Worm (Caenorhabditis elegans): ENCODE measurements around the gene mfn-1.
A peak's percentile ranks its signal among the peaks of the same experiment; 100 is the strongest.

mfn-1 gene

DNA sequence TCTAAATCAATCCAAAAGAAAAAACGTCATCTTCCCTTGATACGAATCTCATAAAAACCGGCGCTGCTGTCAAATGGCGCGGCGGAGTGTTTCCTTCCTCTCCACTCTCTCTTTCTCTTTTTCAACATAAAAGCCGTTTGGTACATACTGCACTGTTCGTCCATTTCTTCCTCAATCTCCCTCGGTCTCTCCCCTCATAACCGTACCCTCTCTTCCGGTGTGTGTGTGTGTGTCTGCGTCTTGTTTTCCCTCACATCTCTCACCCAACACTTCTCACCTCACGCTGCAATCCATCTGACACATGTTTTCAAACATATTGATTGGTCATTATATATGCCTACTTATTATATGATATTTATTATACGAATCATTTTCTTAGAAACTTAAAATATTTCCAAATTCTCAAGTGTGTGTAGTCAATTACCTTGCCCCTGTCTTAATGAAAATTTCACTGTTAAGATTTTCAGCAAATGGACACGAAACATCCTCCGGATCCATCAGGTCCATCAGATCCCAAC, 7.3 kb downstream of the mfn-1 start, which contains the start of the genes aars-1 and rga-1 (continued):
- TF ChIP-seq rbr-2 (tag; optimal IDR thresholded peaks at IDR 0.05) (peak; percentile 30), daf-16 (GFP tag; optimal IDR thresholded peaks at IDR 0.05) (peak in 1 of 2 experiments; percentile 3), daf-16 (tag; optimal IDR thresholded peaks at IDR 0.05) (peak; percentile 68), nhr-41 (GFP tag; IDR thresholded peaks at IDR 0.05) (no peak), nhr-10 (tag; optimal IDR thresholded peaks at IDR 0.05) (peak; percentile 31), Y48G9A.11 (GFP tag; IDR thresholded peaks at IDR 0.05) (no peak), F49E8.2 (tag; optimal IDR thresholded peaks at IDR 0.05; ENCODE audit: borderline replicate concordance) (no peak), unc-62 (GFP tag; optimal IDR thresholded peaks at IDR 0.05 in 1 of 2) (peak in 1 of 2 experiments; percentile 97), unc-62 (tag; optimal IDR thresholded peaks at IDR 0.05) (no peak), madf-9 (GFP tag; conservative IDR thresholded peaks at IDR 0.05) (no peak), lin-1 (GFP tag; IDR thresholded peaks at IDR 0.05) (peak; percentile 94), nhr-77 (tag; optimal IDR thresholded peaks at IDR 0.05) (peak; percentile 20), F10B5.3 (tag; optimal IDR thresholded peaks at IDR 0.05) (no peak), D1046.2 (GFP tag; IDR thresholded peaks at IDR 0.05) (no peak), snpc-4 (tag; optimal IDR thresholded peaks at IDR 0.05) (no peak), lin-38 (GFP tag; IDR thresholded peaks at IDR 0.05) (peak; percentile 51), T20F7.1 (GFP tag; optimal IDR thresholded peaks at IDR 0.05) (peak; percentile 56)

DNA sequence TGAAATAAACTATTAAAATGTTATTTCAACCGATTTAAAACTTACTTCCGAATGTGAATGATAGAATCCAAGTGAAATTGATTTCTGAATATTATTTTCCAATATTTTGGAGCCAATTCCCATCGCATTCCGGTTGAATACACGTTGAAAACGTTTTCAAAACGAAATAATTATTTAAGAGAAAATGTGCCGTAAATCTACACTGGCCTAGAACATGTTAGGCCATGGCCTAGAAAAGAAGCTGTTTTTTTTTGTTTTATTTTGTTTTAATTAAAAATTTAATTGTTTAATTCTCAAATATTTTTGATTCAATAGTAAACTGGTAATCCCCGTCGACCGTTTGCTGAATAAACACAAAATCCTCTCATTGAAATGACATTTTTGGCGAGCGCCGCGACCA, 7.9 kb downstream of the mfn-1 start:
- peak; percentile 72 for TF ChIP-seq R02D3.7 (tag; optimal IDR thresholded peaks at IDR 0.05)
- no peak for TF ChIP-seq daf-19 (GFP tag; conservative IDR thresholded peaks at IDR 0.05)
- TF ChIP-seq nhr-48 (tag; optimal IDR thresholded peaks at IDR 0.05) = no peak
- peak; percentile 5 for TF ChIP-seq unc-130 (GFP tag; optimal IDR thresholded peaks at IDR 0.05)
- TF ChIP-seq unc-62 (GFP tag; optimal IDR thresholded peaks at IDR 0.05 in 1 of 2) = no peak
- TF ChIP-seq unc-62 (tag; optimal IDR thresholded peaks at IDR 0.05) = no peak
- peak; percentile 76 for TF ChIP-seq mes-2 (tag; optimal IDR thresholded peaks at IDR 0.05; ENCODE audit: poor library complexity, severe bottlenecking)

DNA sequence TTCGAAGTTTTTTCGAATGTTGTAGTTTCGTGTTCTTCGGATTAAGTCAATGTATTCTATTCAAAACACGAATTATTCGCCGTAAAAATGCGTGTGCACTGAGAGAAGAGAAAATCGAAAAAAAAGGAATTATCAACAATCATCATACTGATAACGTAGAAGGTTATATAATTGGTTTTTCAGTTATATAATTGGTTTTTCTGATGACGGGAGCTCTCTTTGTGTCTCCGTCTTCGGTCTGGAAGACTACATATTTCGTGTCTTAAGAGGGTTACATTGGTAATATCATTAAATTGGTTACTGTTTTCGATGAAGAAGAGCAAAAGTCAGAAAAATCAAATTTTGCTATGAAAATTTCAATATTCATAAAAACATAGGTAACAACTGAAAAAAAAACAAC, 11.9 kb downstream of the mfn-1 start:
- peak; percentile 20; the same call in 1 of the 2 replicates for TF ChIP-seq lin-38 (GFP tag; IDR thresholded peaks at IDR 0.05)
- TF ChIP-seq nhr-28 (tag; optimal IDR thresholded peaks at IDR 0.05) = peak; percentile 75
- peak; percentile 40 for TF ChIP-seq hlh-11 (tag; optimal IDR thresholded peaks at IDR 0.05)
- no peak for TF ChIP-seq dmd-8 (GFP tag; IDR thresholded peaks at IDR 0.05)
- TF ChIP-seq fkh-10 (GFP tag; optimal IDR thresholded peaks at IDR 0.05) = no peak
- TF ChIP-seq mdt-29 (GFP tag; IDR thresholded peaks at IDR 0.05) = no peak
- peak; percentile 11 for TF ChIP-seq nhr-77 (tag; optimal IDR thresholded peaks at IDR 0.05)
- TF ChIP-seq aha-1 (tag) = peak; percentile 12
- no peak for TF ChIP-seq ceh-62 (tag; optimal IDR thresholded peaks at IDR 0.05)
- TF ChIP-seq dve-1 (tag; optimal IDR thresholded peaks at IDR 0.05; ENCODE audit: insufficient read depth) = peak; percentile 39
- TF ChIP-seq nhr-111 (GFP tag; optimal IDR thresholded peaks at IDR 0.05) = no peak
- no peak for TF ChIP-seq madf-5 (GFP tag; IDR thresholded peaks at IDR 0.05)
- TF ChIP-seq snpc-1.2 (GFP tag; IDR thresholded peaks at IDR 0.05) = no peak
- no peak for TF ChIP-seq ZK337.2 (GFP tag; IDR thresholded peaks at IDR 0.05)
- TF ChIP-seq lin-13 (GFP tag; optimal IDR thresholded peaks at IDR 0.05) = no peak
- TF ChIP-seq daf-16 (GFP tag; optimal IDR thresholded peaks at IDR 0.05) = no peak
- TF ChIP-seq daf-16 (tag; optimal IDR thresholded peaks at IDR 0.05) = peak; percentile 43
- peak; percentile 27; the same call in 1 of the 2 replicates for TF ChIP-seq dmd-6 (GFP tag; IDR thresholded peaks at IDR 0.05)
- TF ChIP-seq pqm-1 (tag; optimal IDR thresholded peaks at IDR 0.05) = peak; percentile 54

DNA sequence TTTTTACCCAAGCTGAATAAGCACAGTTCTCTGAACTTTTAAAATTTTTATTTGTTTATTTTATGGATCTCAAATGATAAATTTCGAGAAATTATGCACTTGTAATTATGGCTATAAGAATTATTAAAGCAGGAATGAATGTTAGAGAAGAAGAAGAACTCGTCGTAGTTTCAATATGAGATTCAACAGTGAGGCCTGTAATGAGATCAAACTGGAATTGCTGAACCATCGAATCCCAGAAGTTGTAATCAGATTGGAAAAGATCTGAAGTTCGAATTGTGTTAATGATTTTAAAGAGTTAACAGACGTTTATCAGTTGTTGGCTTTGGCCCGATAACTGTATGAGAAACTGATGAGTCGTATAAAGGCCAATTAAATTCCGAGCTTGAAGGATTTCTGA, 16.1 kb downstream of the mfn-1 start:
- TF ChIP-seq mep-1 (tag; optimal IDR thresholded peaks at IDR 0.05) (peak; percentile 5), nhr-111 (GFP tag; optimal IDR thresholded peaks at IDR 0.05) (no peak), egl-43 (GFP tag; IDR thresholded peaks at IDR 0.05) (no peak), lin-38 (GFP tag; IDR thresholded peaks at IDR 0.05) (peak; percentile 30), php-3 (GFP tag; IDR thresholded peaks at IDR 0.05) (no peak), cey-2 (tag; optimal IDR thresholded peaks at IDR 0.05; ENCODE audit: borderline replicate concordance, insufficient read depth) (no peak), dpl-1 (GFP tag; optimal IDR thresholded peaks at IDR 0.05) (no peak), zip-2 (tag; optimal IDR thresholded peaks at IDR 0.05) (no peak), zfp-3 (GFP tag; conservative IDR thresholded peaks at IDR 0.05) (no peak), daf-8 (GFP tag; IDR thresholded peaks at IDR 0.05) (no peak), snpc-1.2 (GFP tag; IDR thresholded peaks at IDR 0.05) (no peak), lin-39 (tag; optimal IDR thresholded peaks at IDR 0.05) (no peak), tag-97 (GFP tag; IDR thresholded peaks at IDR 0.05) (no peak), mes-2 (tag; optimal IDR thresholded peaks at IDR 0.05; ENCODE audit: poor library complexity, severe bottlenecking) (peak; percentile 25), daf-16 (GFP tag; optimal IDR thresholded peaks at IDR 0.05) (no peak), daf-16 (tag; optimal IDR thresholded peaks at IDR 0.05) (no peak)
